Fruit fly (Drosophila melanogaster) whole organism, embryonic: ENCODE results near the gene CG16824.

Source experiments
- Bdp1 ChIP-seq: fragments of 200-800 bp; sonication (Bioruptor generic); optimal IDR thresholded peaks from 3 replicates; lab custom pipeline; 2016; ENCODE audit warnings: missing biosample characterization, missing genetic modification characterization
- CG10267 ChIP-seq: fragments of 200-800 bp; sonication (Bioruptor generic); optimal IDR thresholded peaks from 2 replicates; lab custom pipeline; 2018; ENCODE audit warnings: missing biosample characterization, mild to moderate bottlenecking, missing genetic modification characterization, moderate library complexity
- CG10565 ChIP-seq: fragments of 200-800 bp; sonication (Bioruptor generic); optimal IDR thresholded peaks from 3 replicates; lab custom pipeline; 2016; ENCODE audit warnings: missing biosample characterization, mild to moderate bottlenecking, missing genetic modification characterization
- CG11093 ChIP-seq: fragments of 200-800 bp; sonication (Bioruptor generic); IDR thresholded peaks from 3 replicates; pipeline ENCODE4 v1.3.6; 2022; ENCODE audit warnings: missing biosample characterization, missing genetic modification characterization
- CG12155 ChIP-seq: fragments of 200-800 bp; sonication (Bioruptor generic); optimal IDR thresholded peaks from 3 replicates; lab custom pipeline; 2016; ENCODE audit warnings: missing biosample characterization, missing genetic modification characterization
- CG13894 ChIP-seq: fragments of 200-800 bp; sonication (Bioruptor generic); optimal IDR thresholded peaks from 3 replicates; lab custom pipeline; 2018; ENCODE audit warnings: missing biosample characterization, mild to moderate bottlenecking, missing genetic modification characterization, moderate library complexity
- CG14014 ChIP-seq: fragments of 200-800 bp; sonication (Bioruptor generic); IDR thresholded peaks from 2 replicates; pipeline ENCODE4 v1.3.6; 2022; ENCODE audit warnings: missing biosample characterization, missing genetic modification characterization
- CG14050 ChIP-seq: fragments of 200-800 bp; sonication (Bioruptor generic); IDR thresholded peaks from 3 replicates; pipeline ENCODE4 v1.3.6; 2022; ENCODE audit warnings: missing biosample characterization, missing genetic modification characterization
- CG18011 ChIP-seq: fragments of 200-800 bp; sonication (Bioruptor generic); optimal IDR thresholded peaks from 2 replicates; lab custom pipeline; 2017; ENCODE audit warnings: missing biosample characterization, missing genetic modification characterization, mild to moderate bottlenecking, moderate library complexity, missing genotype
- CG2889 ChIP-seq: fragments of 200-800 bp; sonication (Bioruptor generic); IDR thresholded peaks from 3 replicates; pipeline ENCODE4 v1.3.6; 2022; ENCODE audit warnings: missing biosample characterization, missing genetic modification characterization
- CG34422 ChIP-seq: fragments of 200-800 bp; sonication (Bioruptor generic); IDR thresholded peaks from 3 replicates; pipeline ENCODE4 v1.3.6; 2022; ENCODE audit warnings: missing biosample characterization, missing genetic modification characterization
- CG8478 ChIP-seq: fragments of >200 bp; optimal IDR thresholded peaks from 2 replicates; lab custom pipeline; 2018
- CG9817 ChIP-seq: fragments of 200-800 bp; sonication (Bioruptor generic); optimal IDR thresholded peaks from 2 replicates; lab custom pipeline; 2018; ENCODE audit warnings: missing biosample characterization, mild to moderate bottlenecking, missing genetic modification characterization, moderate library complexity
- CTCF ChIP-seq: fragments of 200-800 bp; sonication (Bioruptor generic); optimal IDR thresholded peaks from 2 replicates; lab custom pipeline; 2017; ENCODE audit warnings: missing biosample characterization, mild to moderate bottlenecking, missing genetic modification characterization, moderate library complexity
- Doc3 ChIP-seq: fragments of 200-800 bp; sonication (Bioruptor generic); IDR thresholded peaks from 3 replicates; pipeline ENCODE4 v1.3.6; 2022; ENCODE audit warnings: missing biosample characterization, missing genetic modification characterization; ENCODE audit not compliant: partially characterized antibody
- Dref ChIP-seq: fragments of 200-800 bp; sonication (Bioruptor generic); IDR thresholded peaks from 2 replicates; pipeline ENCODE4 v1.3.6; 2022; ENCODE audit warnings: missing biosample characterization, missing genetic modification characterization
- Ets65A ChIP-seq: fragments of 200-800 bp; sonication (Bioruptor generic); peaks from one replicate; lab custom pipeline; 2016; ENCODE audit warnings: missing biosample characterization, missing genetic modification characterization
- Hr3 ChIP-seq: fragments of 200-800 bp; sonication (Bioruptor generic); optimal IDR thresholded peaks from 3 replicates; lab custom pipeline; 2016; ENCODE audit warnings: missing biosample characterization, missing genetic modification characterization
- Trl ChIP-seq, 3 experiments: fragments of >200 bp in 2 of 3; fragments of 200-800 bp in 1 of 3; sonication (Bioruptor generic) in 1 of 3; optimal IDR thresholded peaks; 2 replicates in 1 of 3; 3 replicates in 2 of 3; lab custom pipeline; 2016 to 2017; ENCODE audit warnings: missing biosample characterization in 1 of 3, missing genetic modification characterization in 1 of 3
- abd-A ChIP-seq: fragments of 200-800 bp; sonication (Bioruptor generic); optimal IDR thresholded peaks from 3 replicates; lab custom pipeline; 2019; ENCODE audit warnings: missing biosample characterization, mild to moderate bottlenecking, missing genetic modification characterization, moderate library complexity
- cas ChIP-seq: fragments of 200-800 bp; sonication (Bioruptor generic); IDR thresholded peaks from 2 replicates; pipeline ENCODE4 v1.3.6; 2022; ENCODE audit warnings: missing biosample characterization, missing genetic modification characterization
- cg ChIP-seq: fragments of 200-800 bp; sonication (Bioruptor generic); optimal IDR thresholded peaks from 3 replicates; lab custom pipeline; 2019; ENCODE audit warnings: missing biosample characterization, mild to moderate bottlenecking, missing genetic modification characterization, moderate library complexity
- chinmo ChIP-seq: fragments of 200-800 bp; sonication (Bioruptor generic); IDR thresholded peaks from 4 replicates; pipeline ENCODE4 v1.3.6; 2022; ENCODE audit warnings: missing biosample characterization, missing genetic modification characterization; ENCODE audit not compliant: partially characterized antibody
- crp ChIP-seq, 2 experiments: fragments of 200-800 bp; sonication (Bioruptor generic); optimal IDR thresholded peaks; 2 replicates in 1 of 2; 3 replicates in 1 of 2; lab custom pipeline; 2017; ENCODE audit warnings: missing biosample characterization in 2 of 2, missing genetic modification characterization in 2 of 2, mild to moderate bottlenecking in 1 of 2, moderate library complexity in 1 of 2
- gem ChIP-seq: fragments of 200-800 bp; sonication (Bioruptor generic); optimal IDR thresholded peaks from 2 replicates; lab custom pipeline; 2019; ENCODE audit warnings: missing biosample characterization, mild to moderate bottlenecking, missing genetic modification characterization, moderate library complexity
- gfzf ChIP-seq: fragments of 200-800 bp; sonication (Bioruptor generic); optimal IDR thresholded peaks from 2 replicates; lab custom pipeline; 2016; ENCODE audit warnings: missing biosample characterization, mild to moderate bottlenecking, missing genetic modification characterization, moderate library complexity
- gsb ChIP-seq: fragments of 200-800 bp; sonication (Bioruptor generic); IDR thresholded peaks from 2 replicates; pipeline ENCODE4 v1.3.6; 2022; ENCODE audit warnings: missing biosample characterization, missing genetic modification characterization
- lmd ChIP-seq: fragments of 200-800 bp; sonication (Bioruptor generic); IDR thresholded peaks from 2 replicates; pipeline ENCODE4 v1.3.6; 2022; ENCODE audit warnings: missing biosample characterization, missing genetic modification characterization
- peb ChIP-seq: fragments of 200-800 bp; sonication (Bioruptor generic); IDR thresholded peaks from 2 replicates; pipeline ENCODE4 v1.3.6; 2022; ENCODE audit warnings: missing biosample characterization, missing genetic modification characterization
- sens ChIP-seq: fragments of 200-800 bp; sonication (Bioruptor generic); peaks from one replicate; lab custom pipeline; 2016; ENCODE audit warnings: missing biosample characterization, missing genetic modification characterization
- sisA ChIP-seq: fragments of 200-800 bp; sonication (Bioruptor generic); IDR thresholded peaks from 2 replicates; pipeline ENCODE4 v1.3.6; 2022; ENCODE audit warnings: missing biosample characterization, missing genetic modification characterization
- sna ChIP-seq: fragments of 200-800 bp; sonication (Bioruptor generic); IDR thresholded peaks from 2 replicates; pipeline ENCODE4 v1.3.6; 2022; ENCODE audit warnings: missing biosample characterization, missing genetic modification characterization; ENCODE audit not compliant: partially characterized antibody

The CG16824 gene

dm6 chr2L:13304488-13304887 lies 11.7 kb downstream of the CG16824 start, which contains the start of gene CG16825:
CG16825 (plus strand) TSS chr2L:13304788.
- TF ChIP-seq gfzf (GFP tag; lab: Kevin White, UChicago) (no peak), Hr3 (GFP tag; lab: Kevin White, UChicago) (no peak), CG14050 (no peak), CG11093 (GFP tag; lab: Robert Waterston, UW) (no peak), gsb (GFP tag; lab: Robert Waterston, UW) (no peak), gem (no peak), CG14014 (no peak), cas (GFP tag; lab: Robert Waterston, UW) (no peak)

- TF ChIP-seq sens (GFP tag; lab: Kevin White, UChicago) (peak; percentile 40), CG8478 (lab: Kevin White, UChicago) (peak; percentile 24), CG13894 (tag; lab: Kevin White, UChicago) (no peak), Ets65A (GFP tag; lab: Kevin White, UChicago) (peak; percentile 93), Bdp1 (no peak)
Observed at dm6 chr2L:13305000-13305399, 12.2 kb downstream of the CG16824 start.

- TF ChIP-seq CG12155, result no peak
- 0 out of 2 replicates have a peak, but pooled peaks have one; percentile 1 for TF ChIP-seq Dref
- TF ChIP-seq CG9817 (tag; lab: Kevin White, UChicago), result no peak
Observed at dm6 chr2L:13306655-13307054, 13.8 kb downstream of the CG16824 start, which contains the start of gene CG43779. CG43779 (minus strand) TSS chr2L:13306755.

- TF ChIP-seq CTCF, result peak; percentile 85
- TF ChIP-seq CG10267 (tag; lab: Kevin White, UChicago), result no peak
- TF ChIP-seq lmd (GFP tag; lab: Robert Waterston, UW), result no peak
Observed at dm6 chr2L:13325823-13326222, 33.0 kb downstream of the CG16824 start.

dm6 chr2L:13331021-13331420 lies 38.2 kb downstream of the CG16824 start, which contains the start of gene hbt:
hbt (minus strand) TSS chr2L:13331121.
- TF ChIP-seq peb, result no peak
- peak; percentile 46 for TF ChIP-seq cg
- TF ChIP-seq abd-A, result peak; percentile 27
- peak; percentile 24 to 54 for TF ChIP-seq Trl (optimal IDR thresholded peaks at IDR 0.05; lab: Kevin White, UChicago)
- TF ChIP-seq Trl (GFP tag; optimal IDR thresholded peaks at IDR 0.05; lab: Kevin White, UChicago), result no peak
- TF ChIP-seq sna (GFP tag; lab: Robert Waterston, UW), result peak; percentile 26; the same call in 1 of the 2 replicates
- TF ChIP-seq crp (GFP tag; optimal IDR thresholded peaks at IDR 0.05; lab: Kevin White, UChicago), result peak in 1 of 2 experiments; percentile 29

- TF ChIP-seq chinmo (0 out of 4 replicates have a peak, but pooled peaks have one; percentile 23), Trl (optimal IDR thresholded peaks at IDR 0.05; lab: Kevin White, UChicago) (peak; percentile 42 to 68), Trl (GFP tag; optimal IDR thresholded peaks at IDR 0.05; lab: Kevin White, UChicago) (no peak), CG10565 (GFP tag; lab: Kevin White, UChicago) (no peak), CG2889 (GFP tag; lab: Robert Waterston, UW) (no peak), Doc3 (GFP tag; lab: Robert Waterston, UW) (no peak), sisA (no peak), CG34422 (peak; percentile 56; the same call in 1 of the 3 replicates), CG18011 (GFP tag; lab: Kevin White, UChicago) (peak; percentile 94), Ets65A (GFP tag; lab: Kevin White, UChicago) (peak; percentile 71)
Observed at dm6 chr2L:13331868-13332544, 39.2 kb downstream of the CG16824 start.
